Worm (Caenorhabditis elegans) whole organism, young adult: Measurements from ENCODE around the gene R11.4.

ENCODE experiments used
- B0019.2 ChIP-seq: fragments of 200-800 bp; sonication (Bioruptor generic); conservative IDR thresholded peaks from 2 replicates; pipeline ENCODE4 v1.3.6; 2022; ENCODE audit warnings: missing genetic modification reagents, missing genetic modification characterization, missing compliant biosample characterization
- F22D6.2 ChIP-seq: sonication (generic microtip); optimal IDR thresholded peaks from 2 replicates; lab custom pipeline; 2016; ENCODE audit warnings: mild to moderate bottlenecking, missing genetic modification characterization, missing compliant biosample characterization
- F23B12.7 ChIP-seq: sonication (generic microtip); optimal IDR thresholded peaks from 2 replicates; lab custom pipeline; 2017; ENCODE audit warnings: missing genetic modification characterization, mild to moderate bottlenecking, missing compliant biosample characterization, antibody characterized with exemption, moderate library complexity; ENCODE audit not compliant: insufficient read depth
- F37B4.10 ChIP-seq: fragments of 200-800 bp; sonication (Bioruptor generic); IDR thresholded peaks from 2 replicates; pipeline ENCODE4 v1.3.6; 2022; ENCODE audit warnings: missing genetic modification characterization, missing compliant biosample characterization
- F39B2.1 ChIP-seq: fragments of 200-800 bp; sonication (Bioruptor generic); IDR thresholded peaks from 2 replicates; pipeline ENCODE4 v1.3.6; 2022; ENCODE audit warnings: missing genetic modification reagents, missing genetic modification characterization, missing compliant biosample characterization
- F49E8.2 ChIP-seq: sonication (generic microtip); optimal IDR thresholded peaks from 3 replicates; lab custom pipeline; 2017; ENCODE audit warnings: missing genetic modification characterization, mild to moderate bottlenecking, missing compliant biosample characterization, antibody characterized with exemption, moderate library complexity; ENCODE audit not compliant: insufficient read depth
- F55B11.4 ChIP-seq: sonication (generic microtip); optimal IDR thresholded peaks from 2 replicates; lab custom pipeline; 2016; ENCODE audit warnings: missing compliant biosample characterization, missing genetic modification characterization, borderline replicate concordance; ENCODE audit not compliant: insufficient read depth
- K12H6.12 ChIP-seq: fragments of 200-800 bp; sonication (Bioruptor generic); optimal IDR thresholded peaks from 2 replicates; lab custom pipeline; 2018; ENCODE audit warnings: mild to moderate bottlenecking, missing genetic modification characterization, missing compliant biosample characterization
- T07F8.4 ChIP-seq: sonication (generic microtip); optimal IDR thresholded peaks from 2 replicates; lab custom pipeline; 2016; ENCODE audit warnings: mild to moderate bottlenecking, missing genetic modification characterization, moderate library complexity, missing compliant biosample characterization
- T26A5.8 ChIP-seq: sonication (generic microtip); optimal IDR thresholded peaks from 2 replicates; lab custom pipeline; 2016; ENCODE audit warnings: missing genetic modification characterization, missing compliant biosample characterization
- Y53G8AR.9 ChIP-seq: fragments of 200-800 bp; sonication (Bioruptor generic); conservative IDR thresholded peaks from 2 replicates; pipeline ENCODE4 v1.3.6; 2022; ENCODE audit warnings: missing genetic modification reagents, missing genetic modification characterization, missing compliant biosample characterization
- Y56A3A.18 ChIP-seq: fragments of 200-800 bp; sonication (Bioruptor generic); IDR thresholded peaks from 2 replicates; pipeline ENCODE4 v1.3.6; 2022; ENCODE audit warnings: missing genetic modification reagents, missing genetic modification characterization, missing compliant biosample characterization
- ama-1 ChIP-seq, 3 experiments: fragments of 150-350 bp in 1 of 3; sonication (generic microtip) in 2 of 3; optimal IDR thresholded peaks; 2 replicates each; lab custom pipeline; 2014 to 2018; ENCODE audit warnings: missing biosample characterization in 2 of 3, missing genetic modification characterization in 2 of 3, missing genetic modification reagents in 2 of 3
- aptf-2 ChIP-seq: fragments of 200-800 bp; sonication (Bioruptor generic); conservative IDR thresholded peaks from 2 replicates; pipeline ENCODE4 v1.3.6; 2022; ENCODE audit warnings: missing genetic modification reagents, missing genetic modification characterization, missing compliant biosample characterization
- aptf-3 ChIP-seq: fragments of 200-800 bp; sonication (Bioruptor generic); IDR thresholded peaks from 2 replicates; pipeline ENCODE4 v1.3.6; 2022; ENCODE audit warnings: missing genetic modification characterization, missing compliant biosample characterization
- bed-1 ChIP-seq: fragments of 200-800 bp; sonication (Bioruptor generic); IDR thresholded peaks from 2 replicates; pipeline ENCODE4 v1.3.6; 2022; ENCODE audit warnings: missing genetic modification reagents, missing genetic modification characterization, missing compliant biosample characterization
- ccch-3 ChIP-seq: fragments of 200-800 bp; sonication (Bioruptor generic); optimal IDR thresholded peaks from 2 replicates; lab custom pipeline; 2018; ENCODE audit warnings: mild to moderate bottlenecking, missing genetic modification characterization, missing compliant biosample characterization
- cebp-2 ChIP-seq: fragments of 200-800 bp; sonication (Bioruptor generic); IDR thresholded peaks from 2 replicates; pipeline ENCODE4 v1.3.6; 2022; ENCODE audit warnings: missing genetic modification characterization, missing compliant biosample characterization
- ceh-40 ChIP-seq: fragments of 200-800 bp; sonication (Bioruptor generic); IDR thresholded peaks from 2 replicates; pipeline ENCODE4 v1.3.6; 2022; ENCODE audit warnings: missing genetic modification characterization, missing compliant biosample characterization
- ceh-58 ChIP-seq: fragments of 200-800 bp; sonication (Bioruptor generic); IDR thresholded peaks from 2 replicates; pipeline ENCODE4 v1.3.6; 2022; ENCODE audit warnings: missing genetic modification characterization, missing compliant biosample characterization
- ceh-91 ChIP-seq: fragments of 200-800 bp; sonication (Bioruptor generic); IDR thresholded peaks from 2 replicates; pipeline ENCODE4 v1.3.6; 2022; ENCODE audit warnings: missing genetic modification reagents, missing genetic modification characterization, missing compliant biosample characterization
- dpff-1 ChIP-seq: sonication (generic microtip); optimal IDR thresholded peaks from 2 replicates; lab custom pipeline; 2017; ENCODE audit warnings: mild to moderate bottlenecking, missing genetic modification characterization, missing compliant biosample characterization
- dpl-1 ChIP-seq: fragments of 150-350 bp; optimal IDR thresholded peaks from 2 replicates; lab custom pipeline; 2014; ENCODE audit warnings: missing biosample characterization, missing genetic modification reagents, missing genetic modification characterization
- egl-44 ChIP-seq: fragments of 200-800 bp; sonication (Bioruptor generic); IDR thresholded peaks from 2 replicates; pipeline ENCODE4 v1.3.6; 2022; ENCODE audit warnings: missing genetic modification reagents, missing genetic modification characterization, missing compliant biosample characterization
- ekl-4 ChIP-seq: fragments of 200-800 bp; sonication (Bioruptor generic); IDR thresholded peaks from 2 replicates; pipeline ENCODE4 v1.3.6; 2022; ENCODE audit warnings: missing genetic modification reagents, missing genetic modification characterization, missing compliant biosample characterization
- fkh-3 ChIP-seq: sonication (generic microtip); optimal IDR thresholded peaks from 2 replicates; lab custom pipeline; 2016; ENCODE audit warnings: mild to moderate bottlenecking, missing genetic modification characterization, missing compliant biosample characterization
- hlh-12 ChIP-seq: sonication (generic microtip); optimal IDR thresholded peaks from 2 replicates; lab custom pipeline; 2016; ENCODE audit warnings: missing genetic modification characterization, missing compliant biosample characterization
- hlh-26 ChIP-seq: fragments of 200-800 bp; sonication (Bioruptor generic); conservative IDR thresholded peaks from 2 replicates; pipeline ENCODE4 v1.3.6; 2022; ENCODE audit warnings: missing genetic modification reagents, missing genetic modification characterization, missing compliant biosample characterization
- hmg-1.2 ChIP-seq: fragments of 200-800 bp; sonication (Bioruptor generic); IDR thresholded peaks from 2 replicates; pipeline ENCODE4 v1.3.6; 2022; ENCODE audit warnings: missing genetic modification reagents, missing genetic modification characterization, missing compliant biosample characterization
- hmg-20 ChIP-seq: fragments of 200-800 bp; sonication (Bioruptor generic); IDR thresholded peaks from 2 replicates; pipeline ENCODE4 v1.3.6; 2022; ENCODE audit warnings: missing genetic modification reagents, missing genetic modification characterization, missing compliant biosample characterization
- lin-26 ChIP-seq: fragments of 200-800 bp; sonication (Bioruptor generic); IDR thresholded peaks from 2 replicates; pipeline ENCODE4 v1.3.6; 2022; ENCODE audit warnings: missing genetic modification reagents, missing genetic modification characterization, missing compliant biosample characterization
- lin-35 ChIP-seq, 3 experiments: fragments of 150-350 bp in 2 of 3; sonication (generic microtip) in 1 of 3; optimal IDR thresholded peaks; 2 replicates each; lab custom pipeline; 2014 to 2018; ENCODE audit warnings: missing biosample characterization in 3 of 3, missing genetic modification characterization in 3 of 3, missing genetic modification reagents in 3 of 3
- lsl-1 ChIP-seq: fragments of 200-800 bp; sonication (Bioruptor generic); optimal IDR thresholded peaks from 2 replicates; lab custom pipeline; 2018; ENCODE audit warnings: mild to moderate bottlenecking, missing genetic modification characterization, moderate library complexity, missing compliant biosample characterization
- madf-10 ChIP-seq: sonication (generic microtip); optimal IDR thresholded peaks from 2 replicates; lab custom pipeline; 2016; ENCODE audit warnings: mild to moderate bottlenecking, missing genetic modification characterization, missing compliant biosample characterization
- madf-6 ChIP-seq: fragments of 200-800 bp; sonication (Bioruptor generic); IDR thresholded peaks from 2 replicates; pipeline ENCODE4 v1.3.6; 2022; ENCODE audit warnings: missing genetic modification reagents, missing genetic modification characterization, missing compliant biosample characterization
- madf-8 ChIP-seq: fragments of 200-800 bp; sonication (Bioruptor generic); conservative IDR thresholded peaks from 2 replicates; pipeline ENCODE4 v1.3.6; 2022; ENCODE audit warnings: missing genetic modification reagents, missing genetic modification characterization, missing compliant biosample characterization
- nfya-1 ChIP-seq: sonication (generic microtip); optimal IDR thresholded peaks from 2 replicates; lab custom pipeline; 2017; ENCODE audit warnings: antibody characterized with exemption, missing compliant biosample characterization, missing genetic modification characterization, borderline replicate concordance; ENCODE audit not compliant: insufficient read depth
- nfya-2 ChIP-seq: fragments of 200-800 bp; sonication (Bioruptor generic); IDR thresholded peaks from 2 replicates; pipeline ENCODE4 v1.3.6; 2022; ENCODE audit warnings: missing genetic modification reagents, missing genetic modification characterization, missing compliant biosample characterization
- nfyb-1 ChIP-seq: fragments of 200-800 bp; sonication (Bioruptor generic); IDR thresholded peaks from 2 replicates; pipeline ENCODE4 v1.3.6; 2022; ENCODE audit warnings: missing genetic modification reagents, missing genetic modification characterization, missing compliant biosample characterization
- nhr-120 ChIP-seq: fragments of 200-800 bp; sonication (Bioruptor generic); IDR thresholded peaks from 2 replicates; pipeline ENCODE4 v1.3.6; 2022; ENCODE audit warnings: missing genetic modification characterization, missing compliant biosample characterization
- pbrm-1 ChIP-seq: fragments of 200-800 bp; sonication (Bioruptor generic); IDR thresholded peaks from 2 replicates; pipeline ENCODE4 v1.3.6; 2022; ENCODE audit warnings: missing genetic modification reagents, missing genetic modification characterization, missing compliant biosample characterization
- pha-4 ChIP-seq: fragments of 150-350 bp; sonication (generic microtip); optimal IDR thresholded peaks from 2 replicates; lab custom pipeline; 2014; ENCODE audit warnings: missing biosample characterization, missing genetic modification reagents, missing genetic modification characterization
- rpc-1 ChIP-seq, 2 experiments: fragments of 150-350 bp in 1 of 2; sonication (generic microtip) in 1 of 2; optimal IDR thresholded peaks; 2 replicates each; lab custom pipeline; 2014 to 2018; ENCODE audit warnings: missing biosample characterization in 1 of 2, missing genetic modification characterization in 1 of 2, missing genetic modification reagents in 1 of 2, missing genotype in 1 of 2
- tbx-9 ChIP-seq: sonication (generic microtip); optimal IDR thresholded peaks from 2 replicates; lab custom pipeline; 2016; ENCODE audit warnings: borderline replicate concordance, missing genetic modification characterization, inconsistent platforms, missing compliant biosample characterization
- unc-130 ChIP-seq: sonication (generic microtip); optimal IDR thresholded peaks from 2 replicates; lab custom pipeline; 2016; ENCODE audit warnings: missing genetic modification reagents, missing genetic modification characterization, missing compliant biosample characterization
- xnd-1 ChIP-seq: sonication (generic microtip); optimal IDR thresholded peaks from 2 replicates; lab custom pipeline; 2016; ENCODE audit warnings: missing genotype, missing genetic modification reagents, missing genetic modification characterization, missing compliant biosample characterization
- zim-3 ChIP-seq: sonication (generic microtip); optimal IDR thresholded peaks from 2 replicates; lab custom pipeline; 2017; ENCODE audit warnings: mild to moderate bottlenecking, missing genetic modification characterization, moderate library complexity, missing compliant biosample characterization
- ztf-18 ChIP-seq: sonication (generic microtip); optimal IDR thresholded peaks from 2 replicates; lab custom pipeline; 2016; ENCODE audit warnings: missing genotype, mild to moderate bottlenecking, missing genetic modification characterization, missing compliant biosample characterization
- ztf-25 ChIP-seq: fragments of 200-800 bp; sonication (Bioruptor generic); IDR thresholded peaks from 2 replicates; pipeline ENCODE4 v1.3.6; 2022; ENCODE audit warnings: missing genetic modification reagents, missing genetic modification characterization, missing compliant biosample characterization

The R11.4 gene

DNA sequence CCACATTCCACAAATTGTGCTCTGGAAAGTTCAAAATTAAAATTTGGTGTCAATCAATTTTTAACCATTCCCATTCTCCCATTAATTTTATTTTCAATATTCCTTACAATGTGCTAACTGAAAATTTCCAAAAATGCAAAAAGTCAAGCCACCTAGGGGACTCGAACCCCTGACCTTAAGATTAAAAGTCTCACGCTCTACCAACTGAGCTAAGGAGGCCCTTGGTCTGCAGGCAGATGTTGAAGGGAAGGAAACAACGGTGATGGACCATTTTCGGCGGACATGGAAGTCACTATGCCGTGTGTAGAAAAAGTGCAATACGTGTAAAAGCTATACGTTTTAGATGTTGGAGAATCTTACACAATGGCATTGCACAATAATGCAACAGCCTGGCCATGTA is 7.3 kb upstream of the R11.4 start (continued):
- TF ChIP-seq Y53G8AR.9 (no peak), K12H6.12 (tag; lab: Kevin White, UChicago) (no peak), cebp-2 (GFP tag; lab: Robert Waterston, UW) (no peak), nfya-2 (no peak), hlh-12 (tag; lab: Kevin White, UChicago) (no peak), pbrm-1 (GFP tag; lab: Robert Waterston, UW) (peak; percentile 26; the same call in 1 of the 2 replicates), F37B4.10 (GFP tag; lab: Robert Waterston, UW) (no peak), bed-1 (no peak), T07F8.4 (tag; lab: Kevin White, UChicago) (no peak), lsl-1 (GFP tag; lab: Kevin White, UChicago) (no peak), hmg-20 (GFP tag; lab: Robert Waterston, UW) (no peak), F22D6.2 (no peak), F23B12.7 (no peak), nfyb-1 (GFP tag; lab: Robert Waterston, UW) (no peak), Y56A3A.18 (GFP tag; lab: Robert Waterston, UW) (no peak), ceh-58 (GFP tag; lab: Robert Waterston, UW) (no peak), hmg-1.2 (GFP tag; lab: Robert Waterston, UW) (peak; percentile 36; the same call in 1 of the 2 replicates), lin-35 (GFP tag; optimal IDR thresholded peaks at IDR 0.05; lab: Kevin White, UChicago) (no peak), ztf-18 (tag; lab: Kevin White, UChicago) (no peak), ceh-40 (GFP tag; lab: Robert Waterston, UW) (0 out of 2 replicates have a peak, but pooled peaks have one; percentile 60), aptf-3 (GFP tag; lab: Robert Waterston, UW) (no peak), pha-4 (tag; lab: Kevin White, UChicago) (no peak), ztf-25 (GFP tag; lab: Robert Waterston, UW) (0 out of 2 replicates have a peak, but pooled peaks have one; percentile 29), F55B11.4 (tag; lab: Kevin White, UChicago) (no peak), B0019.2 (GFP tag; lab: Robert Waterston, UW) (no peak), ekl-4 (GFP tag; lab: Robert Waterston, UW) (no peak), aptf-2 (no peak), madf-8 (GFP tag; lab: Robert Waterston, UW) (no peak), nfya-1 (tag; lab: Kevin White, UChicago) (no peak), dpl-1 (no peak), ceh-91 (GFP tag; lab: Robert Waterston, UW) (no peak), madf-10 (tag; lab: Kevin White, UChicago) (no peak), hlh-26 (no peak), madf-6 (no peak), egl-44 (GFP tag; lab: Robert Waterston, UW) (no peak), nhr-120 (GFP tag; lab: Robert Waterston, UW) (no peak), dpff-1 (tag; lab: Kevin White, UChicago) (no peak), ccch-3 (no peak), rpc-1 (optimal IDR thresholded peaks at IDR 0.05; lab: Kevin White, UChicago) (peak; percentile 53), rpc-1 (tag; optimal IDR thresholded peaks at IDR 0.05; lab: Kevin White, UChicago) (peak; percentile 91), tbx-9 (tag; lab: Kevin White, UChicago) (no peak), lin-26 (peak; percentile 80), F39B2.1 (GFP tag; lab: Robert Waterston, UW) (no peak), zim-3 (no peak), xnd-1 (tag; lab: Kevin White, UChicago) (no peak), ama-1 (optimal IDR thresholded peaks at IDR 0.05; lab: Kevin White, UChicago) (no peak), ama-1 (GFP tag; optimal IDR thresholded peaks at IDR 0.05; lab: Kevin White, UChicago) (peak in 1 of 2 experiments; percentile 20), F49E8.2 (tag; lab: Kevin White, UChicago) (no peak), fkh-3 (tag; lab: Kevin White, UChicago) (no peak), T26A5.8 (tag; lab: Kevin White, UChicago) (no peak), unc-130 (no peak)
